Worm (Caenorhabditis elegans) whole organism, L3 larva: ENCODE data around the gene trx-3.

Source experiments
- ama-1 ChIP-seq: fragments of 150-350 bp; optimal IDR thresholded peaks from 2 replicates; lab custom pipeline; 2018
- daf-12 ChIP-seq: fragments of 150-350 bp; optimal IDR thresholded peaks from 2 replicates; lab custom pipeline; 2014; ENCODE audit warnings: missing biosample characterization, missing genetic modification reagents, missing genetic modification characterization
- elt-1 ChIP-seq: fragments of 150-350 bp; optimal IDR thresholded peaks from 2 replicates; lab custom pipeline; 2014; ENCODE audit warnings: missing biosample characterization, missing genetic modification characterization
- elt-2 ChIP-seq: sonication (generic microtip); optimal IDR thresholded peaks from 2 replicates; lab custom pipeline; 2016; ENCODE audit warnings: missing genetic modification reagents, mild to moderate bottlenecking, missing genetic modification characterization, missing compliant biosample characterization
- eor-1 ChIP-seq, 2 experiments: fragments of 150-350 bp; optimal IDR thresholded peaks; 2 replicates each; lab custom pipeline; 2014 to 2018; ENCODE audit warnings: missing biosample characterization in 2 of 2, missing genetic modification characterization in 2 of 2
- fkh-10 ChIP-seq: sonication (generic microtip); optimal IDR thresholded peaks from 2 replicates; lab custom pipeline; 2017; ENCODE audit warnings: missing biosample characterization, missing genetic modification reagents, missing genetic modification characterization
- fos-1 ChIP-seq: fragments of 150-350 bp; optimal IDR thresholded peaks from 2 replicates; lab custom pipeline; 2014; ENCODE audit warnings: missing biosample characterization, missing genetic modification characterization
- nfya-1 ChIP-seq: sonication (generic microtip); optimal IDR thresholded peaks from 2 replicates; lab custom pipeline; 2017; ENCODE audit warnings: missing genetic modification characterization, mild to moderate bottlenecking, missing compliant biosample characterization, antibody characterized with exemption, moderate library complexity; ENCODE audit not compliant: insufficient read depth
- nhr-23 ChIP-seq: fragments of 150-350 bp; optimal IDR thresholded peaks from 2 replicates; lab custom pipeline; 2014; ENCODE audit warnings: missing biosample characterization, missing genetic modification reagents, missing genetic modification characterization
- zag-1 ChIP-seq: fragments of 150-350 bp; optimal IDR thresholded peaks from 2 replicates; lab custom pipeline; 2014; ENCODE audit warnings: missing biosample characterization, missing genetic modification characterization

Gene trx-3

DNA sequence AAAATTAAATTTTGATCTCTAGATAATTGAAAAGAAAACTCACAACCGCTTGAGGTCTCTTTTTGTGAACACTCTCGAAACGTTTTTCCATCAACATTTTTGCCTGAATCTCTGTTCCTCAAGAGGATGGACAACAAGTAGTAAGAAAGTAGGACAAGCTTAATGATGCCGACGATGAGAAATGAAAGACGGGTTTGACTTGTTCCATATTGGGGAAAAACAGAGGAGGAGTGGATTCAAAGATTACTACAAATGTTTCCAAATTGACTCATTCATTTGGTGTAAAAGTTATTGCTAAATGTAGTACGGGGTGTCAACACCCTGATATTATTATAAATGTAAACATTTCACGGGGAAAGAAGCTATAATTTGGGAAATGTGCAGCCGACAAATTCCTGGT lies 46.2 kb downstream of the trx-3 start, which contains the start of gene ZK185.4:
ZK185.4 (minus strand) TSS at position 101 of the 400 bp plus-strand sequence.
- no peak for TF ChIP-seq daf-12 (tag; lab: Kevin White, UChicago)

DNA sequence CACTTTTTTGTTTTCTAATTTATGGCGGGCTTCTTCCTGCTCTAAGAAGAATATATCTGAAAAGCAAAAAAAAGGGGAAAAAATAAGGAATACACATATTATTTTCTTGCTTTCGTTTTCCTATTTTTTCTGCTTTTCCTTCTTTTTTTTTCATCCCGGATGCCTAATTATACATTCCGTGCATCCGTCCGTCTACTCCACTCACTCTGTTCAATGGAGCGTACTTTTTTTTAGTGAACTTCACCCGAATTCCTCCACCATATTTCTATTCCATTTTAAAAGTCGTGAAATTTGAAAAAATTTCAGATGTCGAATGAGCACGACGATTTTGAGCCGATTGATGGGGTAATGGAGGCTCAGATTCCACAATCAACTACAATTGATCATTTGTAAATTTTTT lies 49.4 kb downstream of the trx-3 start, which contains the start of gene ZK185.2:
ZK185.2 (plus strand) TSS at position 301 of the 400 bp plus-strand sequence.
- no peak for TF ChIP-seq elt-1 (tag; lab: Kevin White, UChicago)
- TF ChIP-seq fkh-10, result no peak
- no peak for TF ChIP-seq ama-1
- no peak for TF ChIP-seq elt-2 (tag; lab: Kevin White, UChicago)
- no peak for TF ChIP-seq nhr-23 (tag; lab: Kevin White, UChicago)
- no peak for TF ChIP-seq fos-1
- TF ChIP-seq nfya-1 (tag; lab: Kevin White, UChicago), result no peak
- TF ChIP-seq zag-1 (tag; lab: Kevin White, UChicago), result no peak
- TF ChIP-seq eor-1 (tag; optimal IDR thresholded peaks at IDR 0.05; lab: Kevin White, UChicago), result no peak
